Worm (Caenorhabditis elegans): ENCODE measurements around the gene C35A5.6.

The C35A5.6 gene

DNA sequence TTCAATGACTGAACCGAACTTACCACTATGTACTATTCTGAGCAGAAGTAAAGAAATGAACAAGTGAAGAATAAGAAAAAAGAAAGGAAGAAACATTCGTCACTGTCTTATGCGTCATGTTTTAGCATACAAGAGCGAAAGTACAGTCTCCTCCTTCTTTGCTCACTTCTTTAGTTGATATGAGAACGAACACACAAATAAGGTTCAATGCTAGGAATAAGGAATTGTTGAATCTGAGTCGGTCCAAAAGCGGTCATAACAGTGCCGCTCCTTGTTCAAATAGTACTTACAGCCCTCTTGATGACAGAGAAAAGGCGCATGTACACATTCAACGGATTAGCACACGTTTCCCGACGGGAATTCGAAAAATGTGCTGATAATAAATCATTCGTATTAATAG is 30.2 kb downstream of the C35A5.6 start, which contains the start of gene F25D1.8:
Gene F25D1.8, plus strand, starts transcription at position 301 of the 400 bp plus-strand sequence.
- TF ChIP-seq ztf-29 (GFP tag; IDR thresholded peaks at IDR 0.05) (no peak), T22C8.4 (GFP tag; IDR thresholded peaks at IDR 0.05) (no peak), ztf-23 (GFP tag; IDR thresholded peaks at IDR 0.05) (no peak), tab-1 (GFP tag; IDR thresholded peaks at IDR 0.05) (no peak), flt-1 (GFP tag; IDR thresholded peaks at IDR 0.05) (no peak), ref-1 (GFP tag; conservative IDR thresholded peaks at IDR 0.05) (no peak), cog-1 (tag; optimal IDR thresholded peaks at IDR 0.05) (no peak), med-1 (GFP tag; optimal IDR thresholded peaks at IDR 0.05; ENCODE audit: insufficient read depth) (no peak), klf-2 (GFP tag; conservative IDR thresholded peaks at IDR 0.05) (no peak)

DNA sequence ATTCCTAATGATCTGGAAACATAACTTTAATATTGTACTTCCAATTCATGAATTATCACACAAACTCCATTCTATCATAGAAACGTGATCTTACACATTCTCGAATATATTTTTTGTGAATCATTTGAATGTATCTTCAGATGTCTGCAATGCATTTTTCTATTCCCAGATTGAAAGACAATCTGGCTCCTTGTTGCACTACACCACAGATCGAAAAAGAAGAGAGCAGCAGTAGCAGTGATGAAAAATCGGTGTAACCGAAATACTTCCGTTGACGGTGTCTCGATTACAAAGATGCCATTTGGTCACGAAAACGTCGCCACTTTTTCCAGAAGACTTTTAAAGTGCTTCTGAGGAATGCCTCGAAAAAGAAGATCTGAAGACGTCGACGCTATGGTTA is 31.1 kb downstream of the C35A5.6 start, which contains the start of gene degt-1:
Gene degt-1, plus strand, starts transcription at position 301 of the 400 bp plus-strand sequence.
- TF ChIP-seq ref-1 (GFP tag; conservative IDR thresholded peaks at IDR 0.05) (no peak), ztf-23 (GFP tag; IDR thresholded peaks at IDR 0.05) (no peak), klf-2 (GFP tag; conservative IDR thresholded peaks at IDR 0.05) (no peak)

DNA sequence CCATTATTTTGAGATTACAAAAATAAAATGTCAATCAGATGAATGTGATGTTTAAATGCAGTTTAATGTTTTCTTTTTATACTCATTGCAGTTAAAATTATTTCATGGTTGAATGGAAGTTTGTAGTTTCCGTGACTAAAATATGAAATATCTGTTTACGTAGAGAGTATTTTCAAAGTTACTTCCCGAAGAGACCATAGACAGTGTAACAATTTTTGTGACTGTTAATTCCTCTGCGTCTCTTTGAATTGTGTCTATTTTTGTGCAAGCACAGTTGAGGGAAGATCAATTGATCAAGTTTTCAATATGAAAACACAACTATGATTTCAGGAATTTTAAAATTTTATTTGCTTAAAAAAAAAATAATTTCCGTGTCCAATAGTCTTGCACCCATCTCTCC is 37.8 kb downstream of the C35A5.6 start, which contains the start of gene F25D1.5:
Gene F25D1.5, minus strand, starts transcription at position 35 of the 400 bp plus-strand sequence.
- TF ChIP-seq ztf-23 (GFP tag; IDR thresholded peaks at IDR 0.05) = no peak
- TF ChIP-seq T22C8.4 (GFP tag; IDR thresholded peaks at IDR 0.05) = no peak
- TF ChIP-seq klf-2 (GFP tag; conservative IDR thresholded peaks at IDR 0.05) = no peak

DNA sequence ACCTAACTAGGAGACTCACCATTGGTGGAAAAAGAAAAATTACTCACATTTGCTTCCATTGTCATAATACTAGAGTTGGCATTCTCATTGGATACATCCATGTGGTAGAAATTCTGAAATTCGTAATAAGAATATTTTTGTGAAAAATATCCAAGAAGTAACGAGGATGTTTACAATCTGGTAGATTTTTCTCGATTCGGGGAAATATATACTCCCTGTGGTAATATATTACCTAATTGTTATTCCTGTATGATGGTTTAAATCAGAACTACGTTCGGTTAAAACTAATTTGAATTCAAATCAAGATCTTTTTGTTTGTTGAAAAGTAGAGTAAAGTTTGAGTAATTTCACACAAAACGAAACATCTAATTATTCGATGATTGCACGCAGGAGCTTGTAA is 40.0 kb downstream of the C35A5.6 start, which contains the start of gene srd-34:
Gene srd-34, minus strand, starts transcription at position 101 of the 400 bp plus-strand sequence.
- TF ChIP-seq ztf-23 (GFP tag; IDR thresholded peaks at IDR 0.05) (no peak), klf-2 (GFP tag; conservative IDR thresholded peaks at IDR 0.05) (no peak), ref-1 (GFP tag; conservative IDR thresholded peaks at IDR 0.05) (no peak), T22C8.4 (GFP tag; IDR thresholded peaks at IDR 0.05) (no peak), tab-1 (GFP tag; IDR thresholded peaks at IDR 0.05) (no peak), flt-1 (GFP tag; IDR thresholded peaks at IDR 0.05) (no peak), cog-1 (tag; optimal IDR thresholded peaks at IDR 0.05) (no peak), ztf-29 (GFP tag; IDR thresholded peaks at IDR 0.05) (no peak), med-1 (GFP tag; optimal IDR thresholded peaks at IDR 0.05; ENCODE audit: insufficient read depth) (no peak)

DNA sequence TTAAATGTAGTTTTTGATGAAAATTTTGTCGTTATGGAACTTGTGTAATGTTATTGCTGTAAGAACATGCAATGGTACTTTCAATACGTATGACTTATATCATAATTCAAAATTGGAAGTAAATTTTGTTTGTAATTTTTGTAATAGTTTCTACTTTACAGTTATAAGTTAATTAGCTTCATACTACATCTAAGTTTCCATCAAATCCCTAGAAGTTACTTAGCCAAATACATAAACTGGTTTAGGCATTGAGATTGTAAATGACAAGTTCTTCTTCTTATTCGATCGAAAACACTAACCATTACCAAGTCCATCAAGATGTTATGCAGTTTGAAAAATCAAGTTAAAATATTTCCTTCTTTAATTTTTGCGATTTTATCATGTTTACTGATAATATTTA is 40.8 kb downstream of the C35A5.6 start, which contains the start of gene F32G8.2:
Gene F32G8.2, plus strand, starts transcription at position 301 of the 400 bp plus-strand sequence.
- TF ChIP-seq klf-2 (GFP tag; conservative IDR thresholded peaks at IDR 0.05) (no peak), tab-1 (GFP tag; IDR thresholded peaks at IDR 0.05) (no peak), med-1 (GFP tag; optimal IDR thresholded peaks at IDR 0.05; ENCODE audit: insufficient read depth) (no peak), ztf-23 (GFP tag; IDR thresholded peaks at IDR 0.05) (no peak), cog-1 (tag; optimal IDR thresholded peaks at IDR 0.05) (no peak), ref-1 (GFP tag; conservative IDR thresholded peaks at IDR 0.05) (no peak), flt-1 (GFP tag; IDR thresholded peaks at IDR 0.05) (no peak), T22C8.4 (GFP tag; IDR thresholded peaks at IDR 0.05) (no peak), ztf-29 (GFP tag; IDR thresholded peaks at IDR 0.05) (no peak)

DNA sequence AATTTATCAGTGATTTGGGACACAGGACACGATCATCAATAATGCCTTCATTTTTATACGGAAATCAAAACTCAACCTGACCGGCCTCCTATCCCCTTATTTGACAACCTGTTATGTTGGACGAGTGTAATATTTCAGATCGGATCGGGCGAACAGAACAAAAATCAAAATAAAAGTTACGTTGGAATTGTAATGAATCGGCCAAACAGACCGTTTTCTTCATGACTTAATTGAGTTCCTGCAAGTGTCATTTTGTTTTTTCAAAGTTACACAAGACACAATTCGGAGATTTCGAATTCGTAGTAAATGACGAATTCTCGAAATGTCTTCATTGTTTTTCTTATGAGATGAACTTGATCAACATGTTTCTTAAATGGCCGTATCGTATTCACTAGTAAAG is 46.3 kb downstream of the C35A5.6 start, which contains the start of gene F32G8.3:
Gene F32G8.3, minus strand, starts transcription at position 101 of the 400 bp plus-strand sequence.
- no peak for TF ChIP-seq flt-1 (GFP tag; IDR thresholded peaks at IDR 0.05)
- no peak for TF ChIP-seq med-1 (GFP tag; optimal IDR thresholded peaks at IDR 0.05; ENCODE audit: insufficient read depth)
- no peak for TF ChIP-seq ztf-29 (GFP tag; IDR thresholded peaks at IDR 0.05)
- no peak for TF ChIP-seq tab-1 (GFP tag; IDR thresholded peaks at IDR 0.05)
- no peak for TF ChIP-seq ref-1 (GFP tag; conservative IDR thresholded peaks at IDR 0.05)
- TF ChIP-seq T22C8.4 (GFP tag; IDR thresholded peaks at IDR 0.05) = no peak
- TF ChIP-seq ztf-23 (GFP tag; IDR thresholded peaks at IDR 0.05) = no peak
- no peak for TF ChIP-seq cog-1 (tag; optimal IDR thresholded peaks at IDR 0.05)
- TF ChIP-seq klf-2 (GFP tag; conservative IDR thresholded peaks at IDR 0.05) = no peak

DNA sequence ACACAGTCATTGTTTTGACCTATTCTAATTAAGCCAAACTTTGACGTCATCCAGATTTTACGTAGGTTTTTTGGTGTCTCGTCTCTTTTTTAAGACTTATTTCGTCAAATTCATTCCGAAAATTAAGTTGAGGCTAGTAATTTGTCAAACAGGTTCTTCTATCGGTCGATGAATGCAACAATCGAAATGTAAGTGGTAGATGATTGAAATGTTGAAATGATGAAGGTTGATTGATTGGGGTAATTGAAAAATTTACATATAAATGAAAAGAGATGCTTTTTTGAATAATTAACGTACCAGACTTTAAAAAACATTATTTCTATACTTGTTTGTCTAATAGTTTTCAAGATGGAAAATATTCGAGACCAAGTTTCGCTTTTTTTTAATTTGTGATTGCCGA is 47.4 kb downstream of the C35A5.6 start:
- no peak for TF ChIP-seq T22C8.4 (GFP tag; IDR thresholded peaks at IDR 0.05)
- TF ChIP-seq ztf-23 (GFP tag; IDR thresholded peaks at IDR 0.05) = no peak
- TF ChIP-seq flt-1 (GFP tag; IDR thresholded peaks at IDR 0.05) = no peak
- no peak for TF ChIP-seq med-1 (GFP tag; optimal IDR thresholded peaks at IDR 0.05; ENCODE audit: insufficient read depth)
- no peak for TF ChIP-seq ztf-29 (GFP tag; IDR thresholded peaks at IDR 0.05)
- no peak for TF ChIP-seq cog-1 (tag; optimal IDR thresholded peaks at IDR 0.05)

DNA sequence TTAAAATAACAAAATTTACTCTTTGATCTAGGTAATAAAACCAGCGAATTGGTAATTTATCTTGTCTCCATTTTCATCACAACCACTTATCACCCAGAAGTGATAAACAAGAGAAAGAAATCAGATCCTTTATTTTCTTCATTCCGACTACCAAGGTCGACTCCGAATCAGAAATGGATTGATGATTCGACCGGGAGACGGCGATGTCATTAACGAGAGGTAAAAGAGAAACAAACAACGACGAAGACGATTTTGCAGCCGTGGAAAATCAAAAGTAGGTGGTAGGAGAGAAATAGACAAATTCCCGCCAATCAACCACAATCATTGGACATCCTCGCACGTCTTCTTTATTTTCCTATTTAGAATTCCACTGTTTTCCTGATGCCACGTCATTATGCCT is 48.2 kb downstream of the C35A5.6 start:
- TF ChIP-seq ref-1 (GFP tag; conservative IDR thresholded peaks at IDR 0.05) (no peak), ztf-23 (GFP tag; IDR thresholded peaks at IDR 0.05) (no peak), med-1 (GFP tag; optimal IDR thresholded peaks at IDR 0.05; ENCODE audit: insufficient read depth) (no peak), klf-2 (GFP tag; conservative IDR thresholded peaks at IDR 0.05) (no peak), cog-1 (tag; optimal IDR thresholded peaks at IDR 0.05) (no peak), T22C8.4 (GFP tag; IDR thresholded peaks at IDR 0.05) (no peak), tab-1 (GFP tag; IDR thresholded peaks at IDR 0.05) (no peak), ztf-29 (GFP tag; IDR thresholded peaks at IDR 0.05) (no peak), flt-1 (GFP tag; IDR thresholded peaks at IDR 0.05) (no peak)

DNA sequence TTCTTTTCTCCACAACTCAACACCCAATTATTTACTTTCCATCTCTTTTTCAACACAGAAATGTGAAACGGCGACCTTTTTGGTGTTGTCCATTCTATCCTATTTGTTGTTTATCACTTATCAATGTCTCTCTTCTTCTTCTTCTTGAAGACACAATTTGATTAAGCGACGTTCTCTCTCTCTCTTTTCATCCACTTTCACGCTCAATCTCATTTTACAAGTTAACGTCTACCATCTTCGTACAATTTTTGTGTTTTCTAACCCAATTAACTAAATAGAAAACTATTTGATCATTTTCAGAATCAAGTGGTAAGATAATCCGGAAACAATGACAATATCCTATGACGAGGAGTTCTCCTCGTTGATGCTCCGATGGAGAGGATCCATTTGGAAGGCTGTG is 48.7 kb downstream of the C35A5.6 start, which contains the start of gene best-14:
Gene best-14, plus strand, starts transcription at position 301 of the 400 bp plus-strand sequence.
- TF ChIP-seq ztf-29 (GFP tag; IDR thresholded peaks at IDR 0.05) (no peak), flt-1 (GFP tag; IDR thresholded peaks at IDR 0.05) (no peak), klf-2 (GFP tag; conservative IDR thresholded peaks at IDR 0.05) (no peak), ztf-23 (GFP tag; IDR thresholded peaks at IDR 0.05) (no peak), cog-1 (tag; optimal IDR thresholded peaks at IDR 0.05) (no peak), T22C8.4 (GFP tag; IDR thresholded peaks at IDR 0.05) (no peak), tab-1 (GFP tag; IDR thresholded peaks at IDR 0.05) (no peak), med-1 (GFP tag; optimal IDR thresholded peaks at IDR 0.05; ENCODE audit: insufficient read depth) (no peak), ref-1 (GFP tag; conservative IDR thresholded peaks at IDR 0.05) (no peak)

Data from whole organism, midembryonic.